Worm (Caenorhabditis elegans): ENCODE data around the gene C01G10.6.

Gene C01G10.6

ce11 chrV:15085335-15085800, 2.1 kb upstream of the C01G10.6 start, which contains the start of the genes ahsa-1 and C01G10.7:
ahsa-1 (minus strand) TSS chrV:15085385.
C01G10.7 (plus strand) TSS chrV:15085747.
- TF ChIP-seq pqm-1 (tag; optimal IDR thresholded peaks at IDR 0.05), result peak; percentile 93
- no peak for TF ChIP-seq lin-11 (tag; optimal IDR thresholded peaks at IDR 0.05)
- peak; percentile 67 for TF ChIP-seq fax-1 (tag; optimal IDR thresholded peaks at IDR 0.05)
- peak; percentile 76 for TF ChIP-seq zip-5 (tag; optimal IDR thresholded peaks at IDR 0.05)
- TF ChIP-seq C08G9.2 (tag; optimal IDR thresholded peaks at IDR 0.05), result peak; percentile 94
- no peak for TF ChIP-seq ceh-22 (tag; optimal IDR thresholded peaks at IDR 0.05)
- TF ChIP-seq unc-86 (tag; optimal IDR thresholded peaks at IDR 0.05), result peak; percentile 72
- no peak for TF ChIP-seq C38D4.7 (GFP tag; optimal IDR thresholded peaks at IDR 0.05)
- peak; percentile 98 for TF ChIP-seq ceh-31 (tag; optimal IDR thresholded peaks at IDR 0.05)
- peak; percentile 94 for TF ChIP-seq ceh-14 (tag; optimal IDR thresholded peaks at IDR 0.05)
- TF ChIP-seq T23F11.4 (GFP tag; optimal IDR thresholded peaks at IDR 0.05), result no peak
- peak; percentile 18 for TF ChIP-seq dve-1 (tag; optimal IDR thresholded peaks at IDR 0.05)
- TF ChIP-seq elt-4 (tag; optimal IDR thresholded peaks at IDR 0.05), result no peak
- no peak for TF ChIP-seq K09A11.1 (tag; optimal IDR thresholded peaks at IDR 0.05; ENCODE audit: insufficient read depth)
- no peak for TF ChIP-seq K02D7.2 (tag; optimal IDR thresholded peaks at IDR 0.05)
- no peak for TF ChIP-seq pat-9 (tag; optimal IDR thresholded peaks at IDR 0.05)
- TF ChIP-seq ttx-3 (tag; optimal IDR thresholded peaks at IDR 0.05), result peak; percentile 63
- TF ChIP-seq hlh-6 (tag; optimal IDR thresholded peaks at IDR 0.05), result peak; percentile 15
- TF ChIP-seq elt-2 (tag; optimal IDR thresholded peaks at IDR 0.05), result peak; percentile 76
- peak; percentile 62 for TF ChIP-seq fkh-6 (tag; optimal IDR thresholded peaks at IDR 0.05)
- TF ChIP-seq hlh-8 (tag; optimal IDR thresholded peaks at IDR 0.05), result peak; percentile 86
- TF ChIP-seq sox-4 (tag; optimal IDR thresholded peaks at IDR 0.05), result no peak
- no peak for TF ChIP-seq nhr-232 (tag; optimal IDR thresholded peaks at IDR 0.05)
- no peak for TF ChIP-seq hlh-30 (tag; optimal IDR thresholded peaks at IDR 0.05; ENCODE audit: insufficient read depth)
- TF ChIP-seq ceh-6 (GFP tag; optimal IDR thresholded peaks at IDR 0.05), result no peak
- peak; percentile 21 for TF ChIP-seq ceh-19 (GFP tag; optimal IDR thresholded peaks at IDR 0.05)
- peak; percentile 97 for TF ChIP-seq ceh-2 (tag; optimal IDR thresholded peaks at IDR 0.05)
- no peak for TF ChIP-seq che-1 (tag; optimal IDR thresholded peaks at IDR 0.05)
- peak; percentile 77 for TF ChIP-seq F13H6.1 (tag; optimal IDR thresholded peaks at IDR 0.05)
- TF ChIP-seq ets-4 (tag; optimal IDR thresholded peaks at IDR 0.05), result peak; percentile 97
- no peak for TF ChIP-seq ceh-9 (tag; optimal IDR thresholded peaks at IDR 0.05)
- no peak for TF ChIP-seq unc-55 (GFP tag; optimal IDR thresholded peaks at IDR 0.05)
- no peak for TF ChIP-seq dmd-4 (tag; optimal IDR thresholded peaks at IDR 0.05; ENCODE audit: borderline replicate concordance)
- TF ChIP-seq hlh-13 (GFP tag; optimal IDR thresholded peaks at IDR 0.05), result peak; percentile 28
- TF ChIP-seq nfya-1 (tag; optimal IDR thresholded peaks at IDR 0.05), result peak; percentile 83
- TF ChIP-seq ceh-18 (tag; optimal IDR thresholded peaks at IDR 0.05), result peak; percentile 81
- TF ChIP-seq ceh-30 (tag; optimal IDR thresholded peaks at IDR 0.05), result peak; percentile 67
- TF ChIP-seq pha-2 (tag; optimal IDR thresholded peaks at IDR 0.05), result peak; percentile 31
- TF ChIP-seq sdc-2 (tag; optimal IDR thresholded peaks at IDR 0.05), result peak; percentile 51
- no peak for TF ChIP-seq odd-2 (tag; optimal IDR thresholded peaks at IDR 0.05)
- peak; percentile 48 for TF ChIP-seq ahr-1 (tag; optimal IDR thresholded peaks at IDR 0.05)
- no peak for TF ChIP-seq pha-4 (tag; optimal IDR thresholded peaks at IDR 0.05)
- TF ChIP-seq unc-42 (tag; optimal IDR thresholded peaks at IDR 0.05), result peak; percentile 98
- TF ChIP-seq ceh-24 (tag; optimal IDR thresholded peaks at IDR 0.05), result no peak
- TF ChIP-seq rnt-1 (tag; optimal IDR thresholded peaks at IDR 0.05), result peak; percentile 80
- no peak for TF ChIP-seq npax-4 (tag; optimal IDR thresholded peaks at IDR 0.05)
- TF ChIP-seq tbx-2 (tag; optimal IDR thresholded peaks at IDR 0.05), result peak; percentile 96
- peak; percentile 68 for TF ChIP-seq ceh-34 (tag; optimal IDR thresholded peaks at IDR 0.05)
- TF ChIP-seq pag-3 (tag; optimal IDR thresholded peaks at IDR 0.05; ENCODE audit: borderline replicate concordance), result no peak
- peak; percentile 66 for TF ChIP-seq eyg-1 (tag; optimal IDR thresholded peaks at IDR 0.05)
- peak; percentile 92 for TF ChIP-seq tbx-7 (tag; optimal IDR thresholded peaks at IDR 0.05)
- TF ChIP-seq syd-9 (tag; optimal IDR thresholded peaks at IDR 0.05), result peak; percentile 10
- TF ChIP-seq ama-1 (optimal IDR thresholded peaks at IDR 0.05), result no peak
